Worm (Caenorhabditis elegans) whole organism, L4/young adult: ENCODE measurements around the gene T12D8.5.

Source experiments
- W03F9.2 ChIP-seq: fragments of 150-350 bp; optimal IDR thresholded peaks from 2 replicates; lab custom pipeline; 2014; ENCODE audit warnings: missing biosample characterization, missing genetic modification characterization
- dao-5 ChIP-seq: sonication (generic microtip); optimal IDR thresholded peaks from 2 replicates; lab custom pipeline; 2016; ENCODE audit warnings: missing genotype, missing genetic modification characterization, moderate library complexity, missing compliant biosample characterization
- him-1 ChIP-seq: sonication (generic microtip); optimal IDR thresholded peaks from 2 replicates; lab custom pipeline; 2016; ENCODE audit warnings: missing genotype, missing genetic modification reagents, missing genetic modification characterization, missing compliant biosample characterization

The T12D8.5 gene

DNA sequence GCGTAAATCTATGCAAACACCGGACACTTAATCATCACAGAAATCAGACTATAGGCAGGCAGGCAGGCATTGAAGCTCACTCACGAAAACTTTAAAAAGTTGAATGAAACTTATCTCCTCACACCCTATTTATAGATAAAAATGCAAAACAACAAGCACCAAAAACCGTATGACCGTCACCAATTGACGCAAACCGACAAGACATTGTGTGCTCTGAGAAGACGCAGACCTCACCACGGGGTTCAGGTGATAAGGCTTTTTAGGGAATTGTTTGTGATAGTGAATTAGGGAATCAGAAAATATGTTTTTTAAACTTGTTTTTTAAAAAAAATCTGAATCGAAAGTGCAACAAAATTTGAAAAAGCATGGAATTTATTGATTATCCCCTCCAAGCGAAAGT is at the start of gene T12D8.5:
Gene T12D8.5, minus strand, starts transcription at position 95 of the 400 bp plus-strand sequence.
- no peak for TF ChIP-seq him-1 (tag; lab: Kevin White, UChicago)
- no peak for TF ChIP-seq W03F9.2 (tag; lab: Kevin White, UChicago)
- no peak for TF ChIP-seq dao-5 (tag; lab: Kevin White, UChicago)

- TF ChIP-seq W03F9.2 (tag; lab: Kevin White, UChicago) (no peak), him-1 (tag; lab: Kevin White, UChicago) (no peak), dao-5 (tag; lab: Kevin White, UChicago) (no peak)
Observed at ce11 chrIII:13672654-13673330, 46.2 kb upstream of the T12D8.5 start, which contains the start of gene aqp-11. aqp-11 (plus strand) TSS chrIII:13673280.

DNA sequence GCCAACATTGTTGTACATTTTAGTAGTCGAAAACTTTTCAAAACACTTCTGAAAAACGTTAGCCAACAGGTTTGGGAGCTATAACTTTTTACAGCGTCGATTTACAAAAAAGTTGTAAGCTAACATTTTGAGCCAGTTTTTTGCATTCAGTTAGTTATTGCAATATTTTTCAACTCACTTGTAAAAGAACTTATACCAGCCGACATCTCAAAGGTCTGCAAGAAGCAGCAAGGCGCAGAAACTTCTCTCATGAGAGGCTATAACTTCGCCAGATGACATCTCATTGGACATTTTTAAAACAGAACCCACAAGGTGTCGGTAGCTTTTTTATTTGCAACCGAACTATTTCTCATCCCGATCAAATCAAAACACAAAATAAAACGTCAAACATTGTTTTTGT is 42.9 kb upstream of the T12D8.5 start:
- TF ChIP-seq W03F9.2 (tag; lab: Kevin White, UChicago) (no peak), dao-5 (tag; lab: Kevin White, UChicago) (no peak), him-1 (tag; lab: Kevin White, UChicago) (no peak)

ce11 chrIII:13667739-13668138 is 41.2 kb upstream of the T12D8.5 start, which contains the start of gene flp-15:
flp-15 (minus strand) TSS chrIII:13667839.
- TF ChIP-seq W03F9.2 (tag; lab: Kevin White, UChicago): no peak
- TF ChIP-seq him-1 (tag; lab: Kevin White, UChicago): no peak
- no peak for TF ChIP-seq dao-5 (tag; lab: Kevin White, UChicago)

DNA sequence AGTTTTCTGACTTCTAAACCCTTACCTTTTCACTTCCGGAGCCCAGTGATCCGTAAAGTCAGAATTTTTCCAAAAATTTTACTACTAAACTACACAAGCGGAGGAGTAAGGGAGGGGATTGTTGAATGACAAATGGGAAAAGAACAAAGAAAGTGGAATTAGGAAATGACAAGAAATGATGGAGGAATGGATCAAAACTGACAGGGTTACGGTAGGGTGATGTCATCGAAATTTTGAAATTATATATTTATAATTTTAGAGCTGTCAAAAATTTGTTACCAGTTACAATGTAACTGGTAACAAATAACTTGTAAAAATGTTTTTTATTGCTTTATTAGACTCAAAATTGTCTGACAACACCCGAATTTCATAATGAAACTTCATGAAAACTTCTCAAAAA is 39.8 kb upstream of the T12D8.5 start:
- no peak for TF ChIP-seq W03F9.2 (tag; lab: Kevin White, UChicago)
- TF ChIP-seq dao-5 (tag; lab: Kevin White, UChicago): no peak
- TF ChIP-seq him-1 (tag; lab: Kevin White, UChicago): no peak

ce11 chrIII:13660123-13660522 is 33.5 kb upstream of the T12D8.5 start:
- TF ChIP-seq W03F9.2 (tag; lab: Kevin White, UChicago) (no peak), dao-5 (tag; lab: Kevin White, UChicago) (no peak), him-1 (tag; lab: Kevin White, UChicago) (no peak)

ce11 chrIII:13659028-13659427 is 32.4 kb upstream of the T12D8.5 start:
- TF ChIP-seq W03F9.2 (tag; lab: Kevin White, UChicago): no peak
- TF ChIP-seq him-1 (tag; lab: Kevin White, UChicago): no peak

DNA sequence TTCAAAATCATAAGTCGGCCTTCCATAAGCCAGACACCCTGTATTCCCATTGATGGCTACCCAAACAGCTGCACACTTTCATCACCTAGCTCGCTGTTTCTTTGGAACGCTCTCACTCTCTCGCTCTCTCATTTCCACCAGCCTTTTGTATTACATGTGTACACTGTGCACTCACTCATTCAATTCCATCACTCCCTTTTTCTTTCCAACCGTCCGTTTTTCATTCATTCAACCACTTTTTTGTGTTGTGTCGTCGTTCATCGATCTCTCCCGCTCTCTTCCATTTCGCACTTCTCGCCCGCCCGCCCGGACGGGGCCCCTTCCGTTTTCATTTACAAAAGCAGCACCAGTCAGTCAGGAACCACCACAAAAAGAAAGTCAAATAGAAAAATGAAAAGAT is 31.4 kb upstream of the T12D8.5 start:
- TF ChIP-seq him-1 (tag; lab: Kevin White, UChicago) (no peak), W03F9.2 (tag; lab: Kevin White, UChicago) (no peak), dao-5 (tag; lab: Kevin White, UChicago) (no peak)

- TF ChIP-seq dao-5 (tag; lab: Kevin White, UChicago): no peak
- no peak for TF ChIP-seq W03F9.2 (tag; lab: Kevin White, UChicago)
- no peak for TF ChIP-seq him-1 (tag; lab: Kevin White, UChicago)
Observed at ce11 chrIII:13656680-13657079, 30.1 kb upstream of the T12D8.5 start.

- no peak for TF ChIP-seq W03F9.2 (tag; lab: Kevin White, UChicago)
- no peak for TF ChIP-seq dao-5 (tag; lab: Kevin White, UChicago)
- no peak for TF ChIP-seq him-1 (tag; lab: Kevin White, UChicago)
Observed at ce11 chrIII:13654950-13655349, 28.4 kb upstream of the T12D8.5 start.

- TF ChIP-seq dao-5 (tag; lab: Kevin White, UChicago): no peak
Observed at ce11 chrIII:13652708-13653107, 26.1 kb upstream of the T12D8.5 start.

DNA sequence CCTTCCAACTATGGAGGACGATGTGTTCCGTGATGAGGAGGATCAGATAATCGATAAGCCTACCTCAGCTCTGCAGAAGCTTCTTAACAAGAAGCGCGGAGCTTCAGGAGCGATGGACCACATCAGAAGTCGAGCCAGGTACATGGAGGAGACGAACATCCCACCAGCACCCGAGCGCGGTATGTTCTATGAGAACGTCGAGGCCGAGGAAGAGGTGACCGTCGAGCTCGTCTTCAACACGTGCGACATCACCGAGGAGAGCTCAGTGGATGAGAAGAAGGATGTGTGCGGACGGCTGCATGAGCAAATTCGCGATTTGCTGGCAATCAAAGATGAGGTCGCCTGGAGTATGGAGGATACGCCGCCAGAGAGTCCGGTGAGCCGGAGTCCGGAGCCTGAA is 25.4 kb upstream of the T12D8.5 start:
- TF ChIP-seq W03F9.2 (tag; lab: Kevin White, UChicago) (no peak), him-1 (tag; lab: Kevin White, UChicago) (no peak), dao-5 (tag; lab: Kevin White, UChicago) (no peak)

DNA sequence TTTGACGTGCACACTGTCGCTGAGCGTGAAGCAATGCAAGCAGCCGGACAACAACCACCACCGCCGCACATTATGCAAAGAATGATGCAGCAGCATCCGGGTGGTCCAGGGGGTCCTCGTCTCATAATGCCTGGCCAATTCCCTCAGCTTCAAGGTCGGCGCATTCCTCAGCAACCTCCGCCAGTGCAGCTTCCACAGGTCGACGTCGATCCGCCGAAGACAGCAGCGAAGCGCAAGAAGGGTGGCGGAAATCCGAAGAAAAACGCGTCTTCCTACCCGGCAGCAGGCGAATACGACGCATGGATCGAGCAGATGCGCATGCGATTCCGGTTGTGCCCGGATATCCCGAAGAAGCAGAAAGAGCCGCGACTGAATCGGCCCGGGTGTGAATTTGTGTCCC is 24.8 kb upstream of the T12D8.5 start:
- TF ChIP-seq him-1 (tag; lab: Kevin White, UChicago): no peak
- no peak for TF ChIP-seq dao-5 (tag; lab: Kevin White, UChicago)
- no peak for TF ChIP-seq W03F9.2 (tag; lab: Kevin White, UChicago)

ce11 chrIII:13648540-13648939 is 22.0 kb upstream of the T12D8.5 start:
- TF ChIP-seq W03F9.2 (tag; lab: Kevin White, UChicago): no peak
- no peak for TF ChIP-seq dao-5 (tag; lab: Kevin White, UChicago)
- TF ChIP-seq him-1 (tag; lab: Kevin White, UChicago): no peak
